Fruit fly (Drosophila melanogaster): ENCODE data around the gene Acf.

Acf gene

dm6 chr3R:31771790-31772576 lies 21.8 kb upstream of the Acf start, which contains the start of the genes betaGlu and sip3:
Gene betaGlu (minus strand): TSS chr3R:31771848.
Gene sip3 (plus strand): TSS chr3R:31772219.
- TF ChIP-seq CTCF (optimal IDR thresholded peaks at IDR 0.05) (no peak), CG8478 (optimal IDR thresholded peaks at IDR 0.05) (no peak)

dm6 chr3R:31776583-31777362 lies 17.0 kb upstream of the Acf start, which contains the start of the genes CG2126 and faf:
Gene CG2126 (minus strand): TSS chr3R:31776652.
Gene faf (plus strand): TSS chr3R:31777020.
- no peak for TF ChIP-seq CTCF (optimal IDR thresholded peaks at IDR 0.05)
- no peak for TF ChIP-seq CG8478 (optimal IDR thresholded peaks at IDR 0.05)

dm6 chr3R:31777482-31778165 lies 16.2 kb upstream of the Acf start:
- TF ChIP-seq CTCF (optimal IDR thresholded peaks at IDR 0.05) (no peak), CG8478 (optimal IDR thresholded peaks at IDR 0.05) (no peak)

dm6 chr3R:31794457-31794856 lies 676 bp downstream of the Acf start:
- TF ChIP-seq CG8478 (optimal IDR thresholded peaks at IDR 0.05): no peak
- peak in 1 of 2 experiments; percentile 38 for TF ChIP-seq CTCF (optimal IDR thresholded peaks at IDR 0.05)

- no peak for TF ChIP-seq CTCF (optimal IDR thresholded peaks at IDR 0.05)
- no peak for TF ChIP-seq CG8478 (optimal IDR thresholded peaks at IDR 0.05)
Measured at dm6 chr3R:31800663-31801062, 6.9 kb downstream of the Acf start, which contains the start of gene Ir100a. Gene Ir100a (plus strand): TSS chr3R:31800963.

dm6 chr3R:31805228-31805738 lies 11.5 kb downstream of the Acf start, which contains the start of the genes CG42233 and CG1971:
Gene CG42233 (minus strand): TSS chr3R:31805278.
Gene CG1971 (plus strand): TSS chr3R:31805468.
- TF ChIP-seq CTCF (optimal IDR thresholded peaks at IDR 0.05) (no peak), CG8478 (optimal IDR thresholded peaks at IDR 0.05) (no peak)

- TF ChIP-seq CTCF (optimal IDR thresholded peaks at IDR 0.05) (no peak), CG8478 (optimal IDR thresholded peaks at IDR 0.05) (no peak)
Measured at dm6 chr3R:31808571-31808970, 14.8 kb downstream of the Acf start.

- TF ChIP-seq CTCF (optimal IDR thresholded peaks at IDR 0.05) (no peak), CG8478 (optimal IDR thresholded peaks at IDR 0.05) (no peak)
Measured at dm6 chr3R:31809622-31810021, 15.8 kb downstream of the Acf start.

- no peak for TF ChIP-seq CG8478 (optimal IDR thresholded peaks at IDR 0.05)
- no peak for TF ChIP-seq CTCF (optimal IDR thresholded peaks at IDR 0.05)
Measured at dm6 chr3R:31810073-31810530, 16.3 kb downstream of the Acf start, which contains the start of gene Rift. Gene Rift (minus strand): TSS chr3R:31810186.

- TF ChIP-seq CTCF (optimal IDR thresholded peaks at IDR 0.05) (peak; percentile 73 to 88), CG8478 (optimal IDR thresholded peaks at IDR 0.05) (no peak)
Measured at dm6 chr3R:31812117-31812975, 18.6 kb downstream of the Acf start, which contains the start of the genes FeCH and RhoGAP100F. Gene FeCH (minus strand): TSS chr3R:31812296. Gene RhoGAP100F (plus strand): TSS chr3R:31812609.

dm6 chr3R:31812976-31813298 lies 19.2 kb downstream of the Acf start:
- TF ChIP-seq CTCF (optimal IDR thresholded peaks at IDR 0.05) (no peak), CG8478 (optimal IDR thresholded peaks at IDR 0.05) (no peak)

dm6 chr3R:31822462-31822861 lies 28.7 kb downstream of the Acf start:
- TF ChIP-seq CTCF (optimal IDR thresholded peaks at IDR 0.05) (no peak), CG8478 (optimal IDR thresholded peaks at IDR 0.05) (no peak)

- TF ChIP-seq CG8478 (optimal IDR thresholded peaks at IDR 0.05) (no peak), CTCF (optimal IDR thresholded peaks at IDR 0.05) (no peak)
Measured at dm6 chr3R:31824200-31824599, 30.4 kb downstream of the Acf start.
